Worm (Caenorhabditis elegans) whole organism, L4 larva: ENCODE data around the gene zak-1.

ENCODE experiments used
- F37D6.2 ChIP-seq: sonication (generic microtip); optimal IDR thresholded peaks from 2 replicates; lab custom pipeline; 2016; ENCODE audit warnings: mild to moderate bottlenecking, missing genetic modification characterization, missing compliant biosample characterization
- F49E8.2 ChIP-seq: sonication (generic microtip); optimal IDR thresholded peaks from 2 replicates; lab custom pipeline; 2016; ENCODE audit warnings: missing compliant biosample characterization, mild to moderate bottlenecking, missing genetic modification characterization, borderline replicate concordance
- R02D3.7 ChIP-seq: fragments of 150-350 bp; sonication (generic microtip); optimal IDR thresholded peaks from 3 replicates; lab custom pipeline; 2014; ENCODE audit warnings: missing biosample characterization, missing genetic modification characterization
- Y48G9A.11 ChIP-seq: fragments of 200-800 bp; sonication (Bioruptor generic); IDR thresholded peaks from 2 replicates; pipeline ENCODE4 v1.3.6; 2022; ENCODE audit warnings: missing genetic modification reagents, missing genetic modification characterization, missing compliant biosample characterization
- Y75B8A.6 ChIP-seq: fragments of 200-800 bp; sonication (Bioruptor generic); IDR thresholded peaks from 2 replicates; pipeline ENCODE4 v1.3.6; 2022; ENCODE audit warnings: missing genetic modification reagents, missing genetic modification characterization, missing compliant biosample characterization
- aha-1 ChIP-seq: fragments of 150-350 bp; peaks from one replicate; lab custom pipeline; 2014; ENCODE audit warnings: missing biosample characterization, missing genetic modification characterization
- aly-2 ChIP-seq: sonication (generic microtip); optimal IDR thresholded peaks from 2 replicates; lab custom pipeline; 2018; ENCODE audit warnings: missing biosample characterization, missing genetic modification characterization
- ama-1 ChIP-seq: fragments of 150-350 bp; optimal IDR thresholded peaks from 2 replicates; lab custom pipeline; 2014; ENCODE audit warnings: inconsistent platforms, mixed read lengths
- attf-4 ChIP-seq: sonication (generic microtip); optimal IDR thresholded peaks from 3 replicates; lab custom pipeline; 2017; ENCODE audit warnings: missing biosample characterization, missing genetic modification characterization
- ceh-20 ChIP-seq: fragments of 200-800 bp; sonication (Bioruptor generic); IDR thresholded peaks from 2 replicates; pipeline ENCODE4 v1.3.6; 2022; ENCODE audit warnings: missing genetic modification reagents, missing genetic modification characterization, missing compliant biosample characterization
- ceh-28 ChIP-seq: fragments of 150-350 bp; optimal IDR thresholded peaks from 2 replicates; lab custom pipeline; 2014; ENCODE audit warnings: missing biosample characterization, missing genetic modification reagents, missing genetic modification characterization
- ces-1 ChIP-seq: fragments of 150-350 bp; sonication (generic microtip); optimal IDR thresholded peaks from 4 replicates; lab custom pipeline; 2014; ENCODE audit warnings: missing biosample characterization, missing genetic modification reagents, missing genetic modification characterization
- cey-2 ChIP-seq: sonication (generic microtip); optimal IDR thresholded peaks from 3 replicates; lab custom pipeline; 2017; ENCODE audit warnings: missing genetic modification characterization, mild to moderate bottlenecking, missing compliant biosample characterization, antibody characterized with exemption, borderline replicate concordance; ENCODE audit not compliant: insufficient read depth
- ctbp-1 ChIP-seq: fragments of 200-800 bp; sonication (Bioruptor generic); IDR thresholded peaks from 2 replicates; pipeline ENCODE4 v1.3.6; 2022; ENCODE audit warnings: missing genetic modification reagents, missing genetic modification characterization, missing compliant biosample characterization
- daf-12 ChIP-seq: fragments of 150-350 bp; optimal IDR thresholded peaks from 2 replicates; lab custom pipeline; 2014; ENCODE audit warnings: missing biosample characterization, missing genetic modification reagents, missing genetic modification characterization
- daf-16 ChIP-seq, 3 experiments: sonication (generic microtip); optimal IDR thresholded peaks; 2 replicates each; lab custom pipeline; 2016 to 2017; ENCODE audit warnings: missing genetic modification characterization in 3 of 3, missing genetic modification reagents in 3 of 3, mild to moderate bottlenecking in 2 of 3, missing compliant biosample characterization in 2 of 3, missing biosample characterization in 1 of 3, moderate library complexity in 1 of 3
- dve-1 ChIP-seq: sonication (generic microtip); optimal IDR thresholded peaks from 2 replicates; lab custom pipeline; 2017; ENCODE audit warnings: antibody characterized with exemption, mild to moderate bottlenecking, missing genetic modification characterization, missing compliant biosample characterization; ENCODE audit not compliant: insufficient read depth
- egl-27 ChIP-seq: sonication (generic microtip); optimal IDR thresholded peaks from 3 replicates; lab custom pipeline; 2017; ENCODE audit warnings: missing biosample characterization, missing genetic modification reagents, missing genetic modification characterization
- egl-43 ChIP-seq: fragments of 200-800 bp; sonication (Bioruptor generic); IDR thresholded peaks from 2 replicates; pipeline ENCODE4 v1.3.6; 2022; ENCODE audit warnings: missing genetic modification reagents, missing genetic modification characterization, missing compliant biosample characterization
- fkh-10 ChIP-seq: fragments of 150-350 bp; optimal IDR thresholded peaks from 2 replicates; lab custom pipeline; 2014; ENCODE audit warnings: missing biosample characterization, missing genetic modification reagents, missing genetic modification characterization
- fos-1 ChIP-seq: fragments of 150-350 bp; optimal IDR thresholded peaks from 2 replicates; lab custom pipeline; 2014; ENCODE audit warnings: missing biosample characterization, missing genetic modification characterization
- gei-8 ChIP-seq: fragments of 200-800 bp; sonication (Bioruptor generic); optimal IDR thresholded peaks from 2 replicates; lab custom pipeline; 2018; ENCODE audit warnings: mild to moderate bottlenecking, missing genetic modification characterization, missing compliant biosample characterization
- hlh-11 ChIP-seq: fragments of 200-800 bp; sonication (Bioruptor generic); optimal IDR thresholded peaks from 2 replicates; lab custom pipeline; 2018; ENCODE audit warnings: mild to moderate bottlenecking, missing genetic modification characterization, missing compliant biosample characterization
- hlh-30 ChIP-seq: sonication (generic microtip); optimal IDR thresholded peaks from 2 replicates; lab custom pipeline; 2017; ENCODE audit warnings: antibody characterized with exemption, mild to moderate bottlenecking, missing genetic modification characterization, missing compliant biosample characterization; ENCODE audit not compliant: insufficient read depth
- jun-1 ChIP-seq: fragments of 150-350 bp; optimal IDR thresholded peaks from 2 replicates; lab custom pipeline; 2014; ENCODE audit warnings: missing biosample characterization, missing genetic modification reagents, missing genetic modification characterization
- lin-1 ChIP-seq: fragments of 200-800 bp; sonication (Bioruptor generic); IDR thresholded peaks from 2 replicates; pipeline ENCODE4 v1.3.6; 2022; ENCODE audit warnings: missing genetic modification reagents, missing genetic modification characterization, missing compliant biosample characterization
- lin-13 ChIP-seq: fragments of 150-350 bp; optimal IDR thresholded peaks from 2 replicates; lab custom pipeline; 2014; ENCODE audit warnings: missing biosample characterization, missing genetic modification reagents, missing genetic modification characterization
- lin-29 ChIP-seq: fragments of 200-800 bp; sonication (Bioruptor generic); IDR thresholded peaks from 2 replicates; pipeline ENCODE4 v1.3.6; 2022; ENCODE audit warnings: missing genetic modification reagents, missing genetic modification characterization, missing compliant biosample characterization
- lin-38 ChIP-seq: fragments of 200-800 bp; sonication (Bioruptor generic); IDR thresholded peaks from 2 replicates; pipeline ENCODE4 v1.3.6; 2022; ENCODE audit warnings: missing genetic modification reagents, missing genetic modification characterization, missing compliant biosample characterization
- lin-39 ChIP-seq: fragments of 150-350 bp; optimal IDR thresholded peaks from 2 replicates; lab custom pipeline; 2014; ENCODE audit warnings: missing biosample characterization, missing genetic modification reagents, missing genetic modification characterization
- madf-5 ChIP-seq, 2 experiments: fragments of 200-800 bp; sonication (Bioruptor generic); IDR thresholded peaks; 2 replicates each; pipeline ENCODE4 v1.3.6; 2022; ENCODE audit warnings: missing compliant biosample characterization in 2 of 2, missing genetic modification characterization in 2 of 2
- madf-9 ChIP-seq: fragments of 200-800 bp; sonication (Bioruptor generic); conservative IDR thresholded peaks from 2 replicates; pipeline ENCODE4 v1.3.6; 2022; ENCODE audit warnings: missing genetic modification reagents, missing genetic modification characterization, missing compliant biosample characterization
- mes-2 ChIP-seq: sonication (generic microtip); optimal IDR thresholded peaks from 2 replicates; lab custom pipeline; 2016; ENCODE audit warnings: missing genotype, mild to moderate bottlenecking, missing genetic modification characterization, missing compliant biosample characterization; ENCODE audit not compliant: poor library complexity, severe bottlenecking
- mxl-2 ChIP-seq: fragments of 200-800 bp; sonication (Bioruptor generic); conservative IDR thresholded peaks from 2 replicates; pipeline ENCODE4 v1.3.6; 2022; ENCODE audit warnings: missing genetic modification reagents, missing genetic modification characterization, missing compliant biosample characterization
- nhr-10 ChIP-seq: fragments of 150-350 bp; optimal IDR thresholded peaks from 2 replicates; lab custom pipeline; 2014; ENCODE audit warnings: missing biosample characterization, missing genetic modification characterization
- nhr-25 ChIP-seq: sonication (generic microtip); optimal IDR thresholded peaks from 2 replicates; lab custom pipeline; 2017; ENCODE audit warnings: missing genetic modification characterization, mild to moderate bottlenecking, missing compliant biosample characterization, antibody characterized with exemption, moderate library complexity, borderline replicate concordance; ENCODE audit not compliant: insufficient read depth
- nhr-48 ChIP-seq: sonication (generic microtip); optimal IDR thresholded peaks from 2 replicates; lab custom pipeline; 2016; ENCODE audit warnings: mild to moderate bottlenecking, missing genetic modification characterization, missing compliant biosample characterization
- php-3 ChIP-seq: fragments of 200-800 bp; sonication (Bioruptor generic); IDR thresholded peaks from 2 replicates; pipeline ENCODE4 v1.3.6; 2022; ENCODE audit warnings: missing genetic modification reagents, missing genetic modification characterization, missing compliant biosample characterization
- rbr-2 ChIP-seq: sonication (generic microtip); optimal IDR thresholded peaks from 2 replicates; lab custom pipeline; 2016; ENCODE audit warnings: missing genotype, missing genetic modification characterization, missing compliant biosample characterization
- saeg-2 ChIP-seq: fragments of 200-800 bp; sonication (Bioruptor generic); IDR thresholded peaks from 2 replicates; pipeline ENCODE4 v1.3.6; 2022; ENCODE audit warnings: missing genetic modification reagents, missing genetic modification characterization, missing compliant biosample characterization
- snpc-1.2 ChIP-seq: fragments of 200-800 bp; sonication (Bioruptor generic); IDR thresholded peaks from 2 replicates; pipeline ENCODE4 v1.3.6; 2022; ENCODE audit warnings: missing genetic modification reagents, missing genetic modification characterization, missing compliant biosample characterization
- spr-3 ChIP-seq: fragments of 200-800 bp; sonication (Bioruptor generic); optimal IDR thresholded peaks from 2 replicates; lab custom pipeline; 2018; ENCODE audit warnings: mild to moderate bottlenecking, missing genetic modification characterization, missing compliant biosample characterization
- tag-97 ChIP-seq: fragments of 200-800 bp; sonication (Bioruptor generic); IDR thresholded peaks from 2 replicates; pipeline ENCODE4 v1.3.6; 2022; ENCODE audit warnings: missing genetic modification characterization, missing compliant biosample characterization
- vab-7 ChIP-seq: fragments of 200-800 bp; sonication (Bioruptor generic); IDR thresholded peaks from 2 replicates; pipeline ENCODE4 v1.3.6; 2022; ENCODE audit warnings: missing genetic modification reagents, missing genetic modification characterization, missing compliant biosample characterization
- zag-1 ChIP-seq: fragments of 150-350 bp; optimal IDR thresholded peaks from 2 replicates; lab custom pipeline; 2014; ENCODE audit warnings: missing biosample characterization, missing genetic modification characterization
- zfp-3 ChIP-seq: fragments of 200-800 bp; sonication (Bioruptor generic); conservative IDR thresholded peaks from 2 replicates; pipeline ENCODE4 v1.3.6; 2022; ENCODE audit warnings: missing genetic modification reagents, missing genetic modification characterization, missing compliant biosample characterization

The zak-1 gene

ce11 chrIII:6897587-6898064 is 41.0 kb upstream of the zak-1 start, which contains the start of gene T07E3.4 (continued):
- TF ChIP-seq ceh-20 (GFP tag; lab: Robert Waterston, UW) (0 out of 2 replicates have a peak, but pooled peaks have one; percentile 37), attf-4 (tag; lab: Kevin White, UChicago) (no peak), daf-12 (tag; lab: Kevin White, UChicago) (no peak)

- TF ChIP-seq daf-16 (GFP tag; optimal IDR thresholded peaks at IDR 0.05; lab: Kevin White, UChicago) (no peak), daf-16 (tag; optimal IDR thresholded peaks at IDR 0.05; lab: Kevin White, UChicago) (peak; percentile 93), aha-1 (tag; lab: Kevin White, UChicago) (peak; percentile 55), zag-1 (tag; lab: Kevin White, UChicago) (no peak), ctbp-1 (no peak), hlh-11 (no peak), zfp-3 (GFP tag; lab: Robert Waterston, UW) (no peak)
Measured at ce11 chrIII:6895677-6896076, 39.1 kb upstream of the zak-1 start.

- TF ChIP-seq gei-8 = peak; percentile 71
- TF ChIP-seq jun-1 = no peak
- TF ChIP-seq dve-1 (tag; lab: Kevin White, UChicago) = peak; percentile 94
- no peak for TF ChIP-seq rbr-2 (tag; lab: Kevin White, UChicago)
- TF ChIP-seq mxl-2 (GFP tag; lab: Robert Waterston, UW) = peak; percentile 82
- TF ChIP-seq lin-38 (GFP tag; lab: Robert Waterston, UW) = peak; percentile 49
- TF ChIP-seq fos-1 = no peak
- TF ChIP-seq nhr-25 = no peak
- TF ChIP-seq madf-5 (GFP tag; IDR thresholded peaks at IDR 0.05; lab: Robert Waterston, UW) = no peak
- TF ChIP-seq saeg-2 (GFP tag; lab: Robert Waterston, UW) = peak; percentile 73; the same call in 1 of the 2 replicates
- peak; percentile 50; the same call in 1 of the 2 replicates for TF ChIP-seq php-3 (GFP tag; lab: Robert Waterston, UW)
- no peak for TF ChIP-seq fkh-10 (GFP tag; lab: Kevin White, UChicago)
- no peak for TF ChIP-seq Y48G9A.11 (GFP tag; lab: Robert Waterston, UW)
- TF ChIP-seq ama-1 = peak; percentile 27
- no peak for TF ChIP-seq F49E8.2 (tag; lab: Kevin White, UChicago)
- no peak for TF ChIP-seq lin-39 (tag; lab: Kevin White, UChicago)
- TF ChIP-seq egl-27 (tag; lab: Kevin White, UChicago) = no peak
- TF ChIP-seq F37D6.2 = no peak
- TF ChIP-seq ceh-28 (tag; lab: Kevin White, UChicago) = no peak
- TF ChIP-seq vab-7 (GFP tag; lab: Robert Waterston, UW) = no peak
- TF ChIP-seq ces-1 (GFP tag; lab: Kevin White, UChicago) = no peak
- peak; percentile 61 for TF ChIP-seq cey-2 (tag; lab: Kevin White, UChicago)
- no peak for TF ChIP-seq lin-29
- TF ChIP-seq nhr-10 = peak; percentile 74
- TF ChIP-seq lin-13 (GFP tag; lab: Kevin White, UChicago) = peak; percentile 37
- peak; percentile 64 to 70 for TF ChIP-seq daf-16 (GFP tag; optimal IDR thresholded peaks at IDR 0.05; lab: Kevin White, UChicago)
- peak; percentile 76 for TF ChIP-seq daf-16 (tag; optimal IDR thresholded peaks at IDR 0.05; lab: Kevin White, UChicago)
- no peak for TF ChIP-seq madf-9
- TF ChIP-seq aly-2 = peak; percentile 24
- TF ChIP-seq snpc-1.2 (GFP tag; lab: Robert Waterston, UW) = no peak
- TF ChIP-seq nhr-48 = peak; percentile 83
- no peak for TF ChIP-seq spr-3
- TF ChIP-seq egl-43 (GFP tag; lab: Robert Waterston, UW) = no peak
- no peak for TF ChIP-seq R02D3.7
- TF ChIP-seq Y75B8A.6 (GFP tag; lab: Robert Waterston, UW) = no peak
- peak; percentile 75 for TF ChIP-seq hlh-30 (tag; lab: Kevin White, UChicago)
- peak; percentile 67 for TF ChIP-seq lin-1 (GFP tag; lab: Robert Waterston, UW)
- peak; percentile 31 for TF ChIP-seq mes-2 (tag; lab: Kevin White, UChicago)
- no peak for TF ChIP-seq tag-97 (GFP tag; lab: Robert Waterston, UW)
Measured at ce11 chrIII:6895166-6895565, 38.6 kb upstream of the zak-1 start.
